Worm (Caenorhabditis elegans) whole organism, L4/young adult: ENCODE measurements around the gene mrps-23.

ENCODE experiments used
- W03F9.2 ChIP-seq: fragments of 150-350 bp; optimal IDR thresholded peaks from 2 replicates; lab custom pipeline; 2014; ENCODE audit warnings: missing biosample characterization, missing genetic modification characterization
- dao-5 ChIP-seq: sonication (generic microtip); optimal IDR thresholded peaks from 2 replicates; lab custom pipeline; 2016; ENCODE audit warnings: missing genotype, missing genetic modification characterization, moderate library complexity, missing compliant biosample characterization
- him-1 ChIP-seq: sonication (generic microtip); optimal IDR thresholded peaks from 2 replicates; lab custom pipeline; 2016; ENCODE audit warnings: missing genotype, missing genetic modification reagents, missing genetic modification characterization, missing compliant biosample characterization

The mrps-23 gene

DNA sequence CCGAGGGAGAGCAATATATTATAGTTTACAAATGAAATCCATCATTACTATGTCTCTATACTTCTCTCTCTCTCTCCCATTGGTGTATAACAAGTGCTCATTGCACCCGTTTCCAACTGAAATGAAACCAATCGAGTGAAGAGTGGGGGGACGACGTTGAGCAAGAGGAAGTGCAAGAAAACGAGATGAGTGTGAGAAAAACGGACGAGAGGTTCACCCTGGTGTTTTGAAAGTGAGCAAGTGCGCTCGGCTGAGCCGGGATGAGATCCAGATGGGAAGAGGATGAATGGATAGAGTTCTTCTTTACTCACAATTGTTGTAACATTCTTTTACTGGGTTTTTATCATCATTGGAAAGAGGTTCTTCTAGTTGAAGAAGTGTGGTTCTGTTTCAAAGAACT is 39.8 kb downstream of the mrps-23 start:
- no peak for TF ChIP-seq him-1 (tag; lab: Kevin White, UChicago)
- TF ChIP-seq dao-5 (tag; lab: Kevin White, UChicago): no peak
- no peak for TF ChIP-seq W03F9.2 (tag; lab: Kevin White, UChicago)

DNA sequence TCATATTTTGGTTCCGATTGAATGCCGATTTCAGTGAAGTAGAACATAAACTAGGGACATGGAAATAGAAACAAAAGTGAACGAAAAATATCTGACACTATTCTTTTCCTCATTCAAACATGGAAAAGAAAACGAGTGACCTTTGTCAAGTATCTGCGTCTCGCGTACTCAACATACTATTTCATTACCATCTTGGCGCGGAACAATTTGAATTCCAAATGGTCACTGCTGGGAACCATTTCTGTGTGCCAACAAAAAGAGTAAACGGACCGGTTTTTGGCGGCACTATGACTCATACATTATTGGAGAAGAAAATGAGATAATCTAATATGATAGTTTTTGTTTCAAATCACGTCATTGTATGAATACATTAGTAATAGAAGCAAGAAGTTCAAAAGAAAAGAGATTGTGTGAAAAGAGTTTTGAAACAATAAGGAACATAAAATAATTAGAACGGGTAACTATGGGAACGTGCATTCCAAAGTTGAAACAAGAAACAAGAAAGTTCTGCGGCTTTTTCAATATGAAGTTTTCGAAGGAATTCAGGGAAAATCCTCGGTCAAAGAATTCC is 41.0 kb downstream of the mrps-23 start:
- TF ChIP-seq him-1 (tag; lab: Kevin White, UChicago): no peak
- TF ChIP-seq W03F9.2 (tag; lab: Kevin White, UChicago): no peak
- TF ChIP-seq dao-5 (tag; lab: Kevin White, UChicago): no peak

DNA sequence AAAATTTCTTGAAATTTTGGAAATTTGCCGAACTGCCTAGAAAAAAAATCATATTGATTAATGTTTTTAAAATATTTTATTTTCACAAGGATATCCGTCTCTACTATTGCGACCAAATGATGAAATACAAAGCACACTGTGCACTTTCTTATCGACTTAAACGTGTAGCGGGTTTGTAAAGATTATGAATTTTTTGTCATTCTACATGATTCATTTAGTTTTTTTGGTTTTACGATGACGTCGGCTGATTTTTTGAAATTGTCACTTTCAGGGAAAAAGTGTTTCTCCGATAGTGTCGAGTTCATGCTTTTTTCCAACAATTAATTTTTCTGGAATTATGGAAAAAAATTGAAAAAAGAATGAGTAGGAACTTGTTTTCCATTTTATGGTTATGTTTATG is 46.9 kb downstream of the mrps-23 start:
- TF ChIP-seq him-1 (tag; lab: Kevin White, UChicago): no peak
- TF ChIP-seq dao-5 (tag; lab: Kevin White, UChicago): no peak
- no peak for TF ChIP-seq W03F9.2 (tag; lab: Kevin White, UChicago)

DNA sequence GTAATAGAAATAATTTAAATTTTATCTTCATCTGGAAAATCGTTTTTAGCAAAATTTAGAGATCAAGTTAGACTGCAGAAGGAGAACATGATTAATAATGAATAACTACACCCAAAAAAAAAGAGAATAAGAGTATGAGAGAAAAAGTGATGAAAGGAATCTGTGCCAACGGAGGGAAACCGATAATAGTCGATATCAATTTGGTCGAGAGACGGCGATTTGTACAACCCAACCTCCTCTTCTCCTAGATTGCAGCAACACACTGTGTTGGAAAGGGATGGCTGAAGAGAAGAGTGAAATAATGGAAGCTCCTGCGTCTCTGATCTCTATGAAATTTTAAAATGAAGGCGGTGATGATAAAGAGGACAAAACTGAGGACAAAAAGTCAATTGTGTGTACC is 49.0 kb downstream of the mrps-23 start:
- TF ChIP-seq dao-5 (tag; lab: Kevin White, UChicago) (no peak), W03F9.2 (tag; lab: Kevin White, UChicago) (no peak), him-1 (tag; lab: Kevin White, UChicago) (no peak)
